Worm (Caenorhabditis elegans) whole organism, L4/young adult: ENCODE results near the gene Y55F3BR.2.
"Not testable (repeated sequence)": the region's sequence is repeated elsewhere in the genome, so short reads cannot be mapped to it uniquely, and the experiment has no call there.

Experiments used
- W03F9.2 ChIP-seq: fragments of 150-350 bp; optimal IDR thresholded peaks from 2 replicates; lab custom pipeline; 2014; ENCODE audit warnings: missing biosample characterization, missing genetic modification characterization
- dao-5 ChIP-seq: sonication (generic microtip); optimal IDR thresholded peaks from 2 replicates; lab custom pipeline; 2016; ENCODE audit warnings: missing genotype, missing genetic modification characterization, moderate library complexity, missing compliant biosample characterization
- him-1 ChIP-seq: sonication (generic microtip); optimal IDR thresholded peaks from 2 replicates; lab custom pipeline; 2016; ENCODE audit warnings: missing genotype, missing genetic modification reagents, missing genetic modification characterization, missing compliant biosample characterization

Gene Y55F3BR.2

ce11 chrIV:854357-855269, 4.1 kb upstream of the Y55F3BR.2 start, which contains the start of the genes lem-4 and Y55F3BR.11:
lem-4 (minus strand) TSS chrIV:854780.
Y55F3BR.11 (plus strand) TSS chrIV:855219.
- no peak for TF ChIP-seq dao-5 (tag; lab: Kevin White, UChicago)
- TF ChIP-seq W03F9.2 (tag; lab: Kevin White, UChicago): peak; percentile 54

- TF ChIP-seq dao-5 (tag; lab: Kevin White, UChicago): no peak
- no peak for TF ChIP-seq him-1
- no peak for TF ChIP-seq W03F9.2 (tag; lab: Kevin White, UChicago)
Observed at ce11 chrIV:855483-855882, 3.2 kb upstream of the Y55F3BR.2 start.

ce11 chrIV:856038-856437, 2.7 kb upstream of the Y55F3BR.2 start:
- TF ChIP-seq him-1 (no peak), dao-5 (tag; lab: Kevin White, UChicago) (no peak), W03F9.2 (tag; lab: Kevin White, UChicago) (no peak)

- TF ChIP-seq dao-5 (tag; lab: Kevin White, UChicago) (no peak), W03F9.2 (tag; lab: Kevin White, UChicago) (no peak), him-1 (no peak)
Observed at ce11 chrIV:860810-861209, 2.1 kb downstream of the Y55F3BR.2 start.

- TF ChIP-seq dao-5 (tag; lab: Kevin White, UChicago) (peak; percentile 22), W03F9.2 (tag; lab: Kevin White, UChicago) (peak; percentile 64), him-1 (no peak)
Observed at ce11 chrIV:866828-867270, 8.1 kb downstream of the Y55F3BR.2 start.

ce11 chrIV:868723-869122, 10.0 kb downstream of the Y55F3BR.2 start:
- TF ChIP-seq W03F9.2 (tag; lab: Kevin White, UChicago): no peak
- TF ChIP-seq dao-5 (tag; lab: Kevin White, UChicago): no peak
- no peak for TF ChIP-seq him-1

- no peak for TF ChIP-seq W03F9.2 (tag; lab: Kevin White, UChicago)
- TF ChIP-seq dao-5 (tag; lab: Kevin White, UChicago): no peak
- no peak for TF ChIP-seq him-1
Observed at ce11 chrIV:873174-873788, 14.6 kb downstream of the Y55F3BR.2 start.

- no peak for TF ChIP-seq W03F9.2 (tag; lab: Kevin White, UChicago)
- TF ChIP-seq him-1: no peak
- no peak for TF ChIP-seq dao-5 (tag; lab: Kevin White, UChicago)
Observed at ce11 chrIV:874677-875076, 15.9 kb downstream of the Y55F3BR.2 start, which contains the start of gene Y55F3BR.1. Y55F3BR.1 (plus strand) TSS chrIV:874791.

ce11 chrIV:878634-879033, 19.9 kb downstream of the Y55F3BR.2 start:
- TF ChIP-seq him-1 (no peak), W03F9.2 (tag; lab: Kevin White, UChicago) (no peak), dao-5 (tag; lab: Kevin White, UChicago) (no peak)

- TF ChIP-seq him-1: no peak
- peak; percentile 28 for TF ChIP-seq W03F9.2 (tag; lab: Kevin White, UChicago)
Observed at ce11 chrIV:884707-885394, 26.1 kb downstream of the Y55F3BR.2 start, which contains the start of gene mak-2. mak-2 (plus strand) TSS chrIV:885344.

ce11 chrIV:904963-905362, 46.2 kb downstream of the Y55F3BR.2 start, which contains the start of gene fbxc-12:
fbxc-12 (plus strand) TSS chrIV:905263.
- not testable (repeated sequence) for TF ChIP-seq him-1; W03F9.2 (tag; lab: Kevin White, UChicago); dao-5 (tag; lab: Kevin White, UChicago)

ce11 chrIV:914856-915255, 56.1 kb downstream of the Y55F3BR.2 start:
- TF ChIP-seq him-1 (no peak), W03F9.2 (tag; lab: Kevin White, UChicago) (no peak), dao-5 (tag; lab: Kevin White, UChicago) (no peak)

- TF ChIP-seq him-1 (no peak), dao-5 (tag; lab: Kevin White, UChicago) (no peak), W03F9.2 (tag; lab: Kevin White, UChicago) (no peak)
Observed at ce11 chrIV:917640-918039, 58.9 kb downstream of the Y55F3BR.2 start.
